Fruit fly (Drosophila melanogaster) whole organism, embryonic: Measurements from ENCODE around the gene CG8136.

Experiments used
- Blimp-1 ChIP-seq: fragments of 200-800 bp; sonication (Bioruptor generic); optimal IDR thresholded peaks from 3 replicates; lab custom pipeline; 2018; ENCODE audit warnings: missing biosample characterization, missing genetic modification characterization, mild to moderate bottlenecking, moderate library complexity, missing genetic modification reagents
- BtbVII ChIP-seq: fragments of 200-800 bp; sonication (Bioruptor generic); optimal IDR thresholded peaks from 3 replicates; lab custom pipeline; 2017; ENCODE audit warnings: missing biosample characterization, mild to moderate bottlenecking, missing genetic modification characterization
- CG10654 ChIP-seq: fragments of 200-800 bp; sonication (Bioruptor generic); optimal IDR thresholded peaks from 2 replicates; lab custom pipeline; 2016; ENCODE audit warnings: missing biosample characterization, missing genetic modification characterization
- CG13296 ChIP-seq: fragments of 200-800 bp; sonication (Bioruptor generic); optimal IDR thresholded peaks from 3 replicates; lab custom pipeline; 2018; ENCODE audit warnings: missing biosample characterization, mild to moderate bottlenecking, missing genetic modification characterization
- CG14014 ChIP-seq: fragments of 200-800 bp; sonication (Bioruptor generic); IDR thresholded peaks from 2 replicates; pipeline ENCODE4 v1.3.6; 2022; ENCODE audit warnings: missing biosample characterization, missing genetic modification characterization
- CG15269 ChIP-seq: fragments of 200-800 bp; sonication (Bioruptor generic); optimal IDR thresholded peaks from 2 replicates; lab custom pipeline; 2018; ENCODE audit warnings: missing biosample characterization, mild to moderate bottlenecking, missing genetic modification characterization, moderate library complexity
- CG17612 ChIP-seq: fragments of 200-800 bp; sonication (Bioruptor generic); IDR thresholded peaks from 2 replicates; pipeline ENCODE4 v1.3.6; 2022; ENCODE audit warnings: missing biosample characterization, missing genetic modification characterization
- CG17802 ChIP-seq: fragments of 200-800 bp; sonication (Bioruptor generic); optimal IDR thresholded peaks from 2 replicates; lab custom pipeline; 2018; ENCODE audit warnings: missing biosample characterization, mild to moderate bottlenecking, missing genetic modification characterization, moderate library complexity
- CG1792 ChIP-seq: fragments of 200-800 bp; sonication (Bioruptor generic); optimal IDR thresholded peaks from 2 replicates; lab custom pipeline; 2016; ENCODE audit warnings: missing biosample characterization, missing genetic modification characterization
- CG18011 ChIP-seq: fragments of 200-800 bp; sonication (Bioruptor generic); optimal IDR thresholded peaks from 2 replicates; lab custom pipeline; 2017; ENCODE audit warnings: missing biosample characterization, missing genetic modification characterization, mild to moderate bottlenecking, moderate library complexity, missing genotype
- CG18619 ChIP-seq: fragments of 200-800 bp; sonication (Bioruptor generic); optimal IDR thresholded peaks from 3 replicates; lab custom pipeline; 2017; ENCODE audit warnings: missing biosample characterization, mild to moderate bottlenecking, missing genetic modification characterization
- CG31365 ChIP-seq: fragments of 200-800 bp; sonication (Bioruptor generic); optimal IDR thresholded peaks from 2 replicates; lab custom pipeline; 2018; ENCODE audit warnings: missing biosample characterization, mild to moderate bottlenecking, missing genetic modification characterization
- CG31388 ChIP-seq: fragments of 200-800 bp; sonication (Bioruptor generic); optimal IDR thresholded peaks from 2 replicates; lab custom pipeline; 2016; ENCODE audit warnings: missing biosample characterization, missing genetic modification characterization
- CG32772 ChIP-seq: fragments of 200-800 bp; sonication (Bioruptor generic); IDR thresholded peaks from 2 replicates; pipeline ENCODE4 v1.3.6; 2022; ENCODE audit warnings: missing biosample characterization, missing genetic modification characterization
- CG4328 ChIP-seq: fragments of 200-800 bp; sonication (Bioruptor generic); optimal IDR thresholded peaks from 3 replicates; lab custom pipeline; 2017; ENCODE audit warnings: missing biosample characterization, missing genetic modification reagents, missing genetic modification characterization
- CG6683 ChIP-seq: fragments of 200-800 bp; sonication (Bioruptor generic); optimal IDR thresholded peaks from 2 replicates; lab custom pipeline; 2017; ENCODE audit warnings: missing biosample characterization, mild to moderate bottlenecking, missing genetic modification characterization, missing genetic modification reagents
- CG7271 ChIP-seq: fragments of 200-800 bp; sonication (Bioruptor generic); optimal IDR thresholded peaks from 2 replicates; lab custom pipeline; 2018; ENCODE audit warnings: missing biosample characterization, mild to moderate bottlenecking, missing genetic modification characterization, moderate library complexity
- CG7372 ChIP-seq: fragments of 200-800 bp; sonication (Bioruptor generic); IDR thresholded peaks from 2 replicates; pipeline ENCODE4 v1.3.6; 2022; ENCODE audit warnings: missing biosample characterization, missing genetic modification characterization
- CG7839 ChIP-seq: fragments of 200-800 bp; sonication (Bioruptor generic); optimal IDR thresholded peaks from 3 replicates; lab custom pipeline; 2018; ENCODE audit warnings: missing biosample characterization, mild to moderate bottlenecking, missing genetic modification characterization, moderate library complexity
- CG7987 ChIP-seq: fragments of 200-800 bp; sonication (Bioruptor generic); optimal IDR thresholded peaks from 2 replicates; lab custom pipeline; 2018; ENCODE audit warnings: missing biosample characterization, mild to moderate bottlenecking, missing genetic modification characterization, moderate library complexity
- CG8281 ChIP-seq: fragments of 200-800 bp; sonication (Bioruptor generic); optimal IDR thresholded peaks from 2 replicates; lab custom pipeline; 2018; ENCODE audit warnings: missing biosample characterization, mild to moderate bottlenecking, missing genetic modification characterization, moderate library complexity
- CG8944 ChIP-seq: fragments of 200-800 bp; sonication (Bioruptor generic); optimal IDR thresholded peaks from 3 replicates; lab custom pipeline; 2016; ENCODE audit warnings: missing biosample characterization, missing genetic modification characterization
- Dfd ChIP-seq, 2 experiments: fragments of >200 bp; optimal IDR thresholded peaks; 2 replicates each; lab custom pipeline; 2017; ENCODE audit warnings: missing biosample characterization in 2 of 2, missing genetic modification characterization in 2 of 2
- HmgZ ChIP-seq: fragments of 200-800 bp; sonication (Bioruptor generic); optimal IDR thresholded peaks from 2 replicates; lab custom pipeline; 2018; ENCODE audit warnings: missing biosample characterization, mild to moderate bottlenecking, missing genetic modification characterization
- Jarid2 ChIP-seq: fragments of 200-800 bp; sonication (Bioruptor generic); optimal IDR thresholded peaks from 3 replicates; lab custom pipeline; 2017; ENCODE audit warnings: mild to moderate bottlenecking, missing biosample characterization, missing genetic modification reagents, missing genetic modification characterization
- Kr ChIP-seq: fragments of 200-800 bp; sonication (Bioruptor generic); optimal IDR thresholded peaks from 2 replicates; lab custom pipeline; 2017; ENCODE audit warnings: missing biosample characterization, mild to moderate bottlenecking, missing genetic modification characterization
- Lim3 ChIP-seq: fragments of 200-800 bp; sonication (Bioruptor generic); IDR thresholded peaks from 2 replicates; pipeline ENCODE4 v1.3.6; 2022; ENCODE audit warnings: missing biosample characterization, missing genetic modification characterization
- Lpt ChIP-seq: fragments of >200 bp; optimal IDR thresholded peaks from 2 replicates; lab custom pipeline; 2018; ENCODE audit warnings: missing biosample characterization, missing genetic modification characterization
- Meics ChIP-seq: fragments of 200-800 bp; sonication (Bioruptor generic); optimal IDR thresholded peaks from 2 replicates; lab custom pipeline; 2017; ENCODE audit warnings: missing biosample characterization, mild to moderate bottlenecking, missing genetic modification characterization
- NK7.1 ChIP-seq: fragments of 200-800 bp; sonication (Bioruptor generic); optimal IDR thresholded peaks from 3 replicates; lab custom pipeline; 2016; ENCODE audit warnings: missing biosample characterization, missing genetic modification characterization
- Tbp ChIP-seq: fragments of >200 bp; optimal IDR thresholded peaks from 2 replicates; lab custom pipeline; 2018; ENCODE audit warnings: missing biosample characterization, missing genetic modification characterization
- ab ChIP-seq: fragments of 200-800 bp; sonication (Bioruptor generic); optimal IDR thresholded peaks from 2 replicates; lab custom pipeline; 2016; ENCODE audit warnings: missing biosample characterization, missing genetic modification characterization
- amos ChIP-seq: fragments of 200-800 bp; sonication (Bioruptor generic); IDR thresholded peaks from 2 replicates; pipeline ENCODE4 v1.3.6; 2022; ENCODE audit warnings: missing biosample characterization, missing genetic modification characterization; ENCODE audit not compliant: partially characterized antibody
- bigmax ChIP-seq: fragments of 200-800 bp; sonication (Bioruptor generic); optimal IDR thresholded peaks from 2 replicates; lab custom pipeline; 2018; ENCODE audit warnings: missing biosample characterization, mild to moderate bottlenecking, missing genetic modification characterization
- dan ChIP-seq: fragments of 200-800 bp; sonication (Bioruptor generic); IDR thresholded peaks from 2 replicates; pipeline ENCODE4 v1.3.6; 2022; ENCODE audit warnings: missing biosample characterization, missing genetic modification characterization
- dysf ChIP-seq: fragments of 200-800 bp; sonication (Bioruptor generic); IDR thresholded peaks from 3 replicates; pipeline ENCODE4 v1.3.6; 2022; ENCODE audit warnings: missing biosample characterization, missing genetic modification characterization
- grau ChIP-seq: fragments of 200-800 bp; optimal IDR thresholded peaks from 3 replicates; lab custom pipeline; 2019; ENCODE audit warnings: missing biosample characterization, mild to moderate bottlenecking, missing genetic modification characterization, moderate library complexity
- jing ChIP-seq: fragments of 200-800 bp; sonication (Bioruptor generic); optimal IDR thresholded peaks from 2 replicates; lab custom pipeline; 2018; ENCODE audit warnings: missing biosample characterization, mild to moderate bottlenecking, missing genetic modification characterization
- kah ChIP-seq: fragments of 200-800 bp; sonication (Bioruptor generic); optimal IDR thresholded peaks from 2 replicates; lab custom pipeline; 2018; ENCODE audit warnings: missing biosample characterization, mild to moderate bottlenecking, missing genetic modification characterization
- klu ChIP-seq: fragments of 200-800 bp; sonication (Bioruptor generic); IDR thresholded peaks from 2 replicates; pipeline ENCODE4 v1.3.6; 2022; ENCODE audit warnings: missing biosample characterization, missing genetic modification characterization
- nerfin-2 ChIP-seq: fragments of 200-800 bp; sonication (Bioruptor generic); IDR thresholded peaks from 2 replicates; pipeline ENCODE4 v1.3.6; 2022; ENCODE audit warnings: missing biosample characterization, missing genetic modification characterization; ENCODE audit not compliant: partially characterized antibody
- nom ChIP-seq: fragments of 200-800 bp; sonication (Bioruptor generic); optimal IDR thresholded peaks from 2 replicates; lab custom pipeline; 2017; ENCODE audit warnings: missing biosample characterization, missing genetic modification characterization, mild to moderate bottlenecking, moderate library complexity, missing genetic modification reagents
- scrt ChIP-seq: fragments of 200-800 bp; sonication (Bioruptor generic); optimal IDR thresholded peaks from 2 replicates; lab custom pipeline; 2018; ENCODE audit warnings: missing biosample characterization, mild to moderate bottlenecking, missing genetic modification characterization, moderate library complexity
- sd ChIP-seq: fragments of 200-800 bp; sonication (Bioruptor generic); optimal IDR thresholded peaks from 3 replicates; lab custom pipeline; 2018; ENCODE audit warnings: missing biosample characterization, mild to moderate bottlenecking, missing genetic modification characterization, moderate library complexity
- sens ChIP-seq: fragments of 200-800 bp; sonication (Bioruptor generic); peaks from one replicate; lab custom pipeline; 2016; ENCODE audit warnings: missing biosample characterization, missing genetic modification characterization
- sisA ChIP-seq: fragments of 200-800 bp; sonication (Bioruptor generic); IDR thresholded peaks from 2 replicates; pipeline ENCODE4 v1.3.6; 2022; ENCODE audit warnings: missing biosample characterization, missing genetic modification characterization
- stwl ChIP-seq: fragments of 200-800 bp; sonication (Bioruptor generic); optimal IDR thresholded peaks from 3 replicates; lab custom pipeline; 2018; ENCODE audit warnings: missing biosample characterization, mild to moderate bottlenecking, missing genetic modification characterization, moderate library complexity
- unpg ChIP-seq: fragments of 200-800 bp; sonication (Bioruptor generic); optimal IDR thresholded peaks from 3 replicates; lab custom pipeline; 2018; ENCODE audit warnings: missing biosample characterization, mild to moderate bottlenecking, missing genetic modification characterization, moderate library complexity
- wek ChIP-seq: fragments of 200-800 bp; sonication (Bioruptor generic); optimal IDR thresholded peaks from 3 replicates; lab custom pipeline; 2018; ENCODE audit warnings: missing biosample characterization, mild to moderate bottlenecking, missing genetic modification characterization, moderate library complexity

CG8136 gene

DNA sequence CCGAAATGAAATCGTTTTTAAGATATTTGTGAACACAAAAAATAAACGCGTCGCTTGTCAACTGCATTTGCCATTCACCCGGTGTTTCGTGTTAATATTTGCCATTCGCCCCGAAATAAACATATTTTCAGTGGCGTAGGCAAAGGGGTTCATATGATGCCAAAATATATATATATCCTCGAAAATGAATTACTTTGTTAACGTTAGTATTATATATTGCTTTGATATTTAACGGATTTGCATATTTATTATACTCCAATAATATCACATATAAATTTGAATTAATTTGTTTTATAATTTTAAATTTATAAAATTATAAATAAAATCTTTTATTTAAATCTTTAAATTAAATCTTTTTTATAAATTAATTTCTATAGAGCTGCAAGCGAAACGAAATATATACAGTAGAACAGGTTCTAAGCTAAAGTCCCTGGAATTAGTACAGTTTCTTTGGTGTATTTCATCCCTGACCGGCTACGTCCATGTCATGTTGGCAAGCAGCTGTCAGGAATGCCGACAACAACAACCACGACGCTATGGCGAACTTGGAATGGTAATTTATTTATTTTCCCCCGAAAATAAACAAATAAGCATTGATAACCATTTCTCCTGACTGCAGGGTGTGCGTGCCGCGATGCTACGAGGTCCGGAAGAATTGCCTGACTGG lies 10.6 kb downstream of the CG8136 start, which contains the start of the genes M1BP and CG8202 (continued):
- peak; percentile 67 for TF ChIP-seq CG31388 (GFP tag; lab: Kevin White, UChicago)
- TF ChIP-seq bigmax (GFP tag; lab: Kevin White, UChicago), result no peak
- TF ChIP-seq dysf (GFP tag; lab: Robert Waterston, UW), result peak; percentile 88
- peak; percentile 95 for TF ChIP-seq nom (GFP tag; lab: Kevin White, UChicago)
- no peak for TF ChIP-seq amos (GFP tag; lab: Robert Waterston, UW)
- TF ChIP-seq wek (GFP tag; lab: Kevin White, UChicago), result no peak
- no peak for TF ChIP-seq Lpt (GFP tag; lab: Kevin White, UChicago)
- peak; percentile 35 for TF ChIP-seq CG7271 (tag; lab: Kevin White, UChicago)
- TF ChIP-seq Dfd (GFP tag; optimal IDR thresholded peaks at IDR 0.05; lab: Kevin White, UChicago), result no peak
- TF ChIP-seq sens (GFP tag; lab: Kevin White, UChicago), result peak; percentile 88
- peak; percentile 67; the same call in 1 of the 2 replicates for TF ChIP-seq klu
- peak; percentile 84 for TF ChIP-seq Blimp-1 (GFP tag; lab: Kevin White, UChicago)
- TF ChIP-seq CG14014 (GFP tag; lab: Robert Waterston, UW), result peak; percentile 71
- no peak for TF ChIP-seq Lim3
- TF ChIP-seq nerfin-2 (GFP tag; lab: Robert Waterston, UW), result no peak
- TF ChIP-seq CG4328, result peak; percentile 91
- TF ChIP-seq unpg (GFP tag; lab: Kevin White, UChicago), result peak; percentile 80
- peak; percentile 31 for TF ChIP-seq CG17802 (tag; lab: Kevin White, UChicago)
- TF ChIP-seq CG7372 (GFP tag; lab: Robert Waterston, UW), result peak; percentile 79; the same call in 1 of the 2 replicates
- no peak for TF ChIP-seq Tbp (GFP tag; lab: Kevin White, UChicago)
- TF ChIP-seq CG17612 (GFP tag; lab: Robert Waterston, UW), result no peak
- peak; percentile 76 for TF ChIP-seq sisA (GFP tag; lab: Robert Waterston, UW)
- TF ChIP-seq kah (GFP tag; lab: Kevin White, UChicago), result peak; percentile 85
- TF ChIP-seq dan (GFP tag; lab: Robert Waterston, UW), result no peak
- 0 out of 2 replicates have a peak, but pooled peaks have one; percentile 53 for TF ChIP-seq CG32772 (GFP tag; lab: Robert Waterston, UW)
- peak; percentile 39 for TF ChIP-seq CG8944
- TF ChIP-seq BtbVII (GFP tag; lab: Kevin White, UChicago), result peak; percentile 91
- TF ChIP-seq sd (tag; lab: Kevin White, UChicago), result peak; percentile 93
- TF ChIP-seq scrt, result peak; percentile 21
- TF ChIP-seq CG8281 (tag; lab: Kevin White, UChicago), result peak; percentile 82
- no peak for TF ChIP-seq NK7.1
- TF ChIP-seq Jarid2, result no peak
- TF ChIP-seq Kr, result peak; percentile 7
- peak; percentile 65 for TF ChIP-seq CG18011
- peak; percentile 94 for TF ChIP-seq CG7839
- peak; percentile 94 for TF ChIP-seq CG13296 (GFP tag; lab: Kevin White, UChicago)
- no peak for TF ChIP-seq jing (GFP tag; lab: Kevin White, UChicago)
- TF ChIP-seq CG6683 (GFP tag; lab: Kevin White, UChicago), result peak; percentile 86
- TF ChIP-seq CG18619 (GFP tag; lab: Kevin White, UChicago), result peak; percentile 93
- peak; percentile 85 for TF ChIP-seq CG10654 (GFP tag; lab: Kevin White, UChicago)
- TF ChIP-seq CG31365, result no peak
- TF ChIP-seq CG1792 (GFP tag; lab: Kevin White, UChicago), result peak; percentile 31
- peak; percentile 50 for TF ChIP-seq ab (GFP tag; lab: Kevin White, UChicago)
- peak; percentile 94 for TF ChIP-seq grau (tag; lab: Kevin White, UChicago)
- TF ChIP-seq CG15269, result peak; percentile 89
- TF ChIP-seq stwl, result peak; percentile 27
- peak; percentile 56 for TF ChIP-seq HmgZ (tag; lab: Kevin White, UChicago)
- peak; percentile 94 for TF ChIP-seq Meics (GFP tag; lab: Kevin White, UChicago)
- no peak for TF ChIP-seq CG7987 (GFP tag; lab: Kevin White, UChicago)
